Worm (Caenorhabditis elegans) whole organism, young adult: Measurements from ENCODE around the gene srab-21.

Source experiments
- B0035.1 ChIP-seq: sonication (generic microtip); optimal IDR thresholded peaks from 2 replicates; lab custom pipeline; 2016; ENCODE audit warnings: missing genetic modification characterization, mild to moderate bottlenecking, missing compliant biosample characterization, missing genotype, missing genetic modification reagents
- B0261.1 ChIP-seq: sonication (generic microtip); optimal IDR thresholded peaks from 2 replicates; lab custom pipeline; 2016; ENCODE audit warnings: mild to moderate bottlenecking, missing genetic modification characterization, moderate library complexity, missing compliant biosample characterization
- D2030.7 ChIP-seq: fragments of 200-800 bp; sonication (Bioruptor generic); IDR thresholded peaks from 2 replicates; pipeline ENCODE4 v1.3.6; 2022; ENCODE audit warnings: missing genetic modification reagents, missing genetic modification characterization, missing compliant biosample characterization
- F10E7.11 ChIP-seq: sonication (generic microtip); optimal IDR thresholded peaks from 2 replicates; lab custom pipeline; 2017; ENCODE audit warnings: mild to moderate bottlenecking, missing genetic modification characterization, moderate library complexity, missing compliant biosample characterization
- F57C9.4 ChIP-seq: sonication (generic microtip); optimal IDR thresholded peaks from 2 replicates; lab custom pipeline; 2017; ENCODE audit warnings: mild to moderate bottlenecking, missing genetic modification characterization, missing compliant biosample characterization
- T07F8.4 ChIP-seq: sonication (generic microtip); optimal IDR thresholded peaks from 2 replicates; lab custom pipeline; 2016; ENCODE audit warnings: mild to moderate bottlenecking, missing genetic modification characterization, moderate library complexity, missing compliant biosample characterization
- Y56A3A.18 ChIP-seq: fragments of 200-800 bp; sonication (Bioruptor generic); IDR thresholded peaks from 2 replicates; pipeline ENCODE4 v1.3.6; 2022; ENCODE audit warnings: missing genetic modification reagents, missing genetic modification characterization, missing compliant biosample characterization
- ama-1 ChIP-seq, 3 experiments: fragments of 150-350 bp in 1 of 3; sonication (generic microtip) in 2 of 3; optimal IDR thresholded peaks; 2 replicates each; lab custom pipeline; 2014 to 2018; ENCODE audit warnings: missing biosample characterization in 2 of 3, missing genetic modification characterization in 2 of 3, missing genetic modification reagents in 2 of 3
- aptf-2 ChIP-seq: fragments of 200-800 bp; sonication (Bioruptor generic); conservative IDR thresholded peaks from 2 replicates; pipeline ENCODE4 v1.3.6; 2022; ENCODE audit warnings: missing genetic modification reagents, missing genetic modification characterization, missing compliant biosample characterization
- athp-1 ChIP-seq: sonication (generic microtip); optimal IDR thresholded peaks from 2 replicates; lab custom pipeline; 2017; ENCODE audit warnings: mild to moderate bottlenecking, missing genetic modification characterization, missing compliant biosample characterization
- cebp-2 ChIP-seq: fragments of 200-800 bp; sonication (Bioruptor generic); IDR thresholded peaks from 2 replicates; pipeline ENCODE4 v1.3.6; 2022; ENCODE audit warnings: missing genetic modification characterization, missing compliant biosample characterization
- die-1 ChIP-seq: sonication (generic microtip); optimal IDR thresholded peaks from 2 replicates; lab custom pipeline; 2016; ENCODE audit warnings: missing genotype, mild to moderate bottlenecking, missing genetic modification characterization, missing compliant biosample characterization
- dpl-1 ChIP-seq: fragments of 150-350 bp; optimal IDR thresholded peaks from 2 replicates; lab custom pipeline; 2014; ENCODE audit warnings: missing biosample characterization, missing genetic modification reagents, missing genetic modification characterization
- fkh-3 ChIP-seq: sonication (generic microtip); optimal IDR thresholded peaks from 2 replicates; lab custom pipeline; 2016; ENCODE audit warnings: mild to moderate bottlenecking, missing genetic modification characterization, missing compliant biosample characterization
- hmg-1.2 ChIP-seq: fragments of 200-800 bp; sonication (Bioruptor generic); IDR thresholded peaks from 2 replicates; pipeline ENCODE4 v1.3.6; 2022; ENCODE audit warnings: missing genetic modification reagents, missing genetic modification characterization, missing compliant biosample characterization
- hsf-1 ChIP-seq: fragments of 200-800 bp; sonication (Bioruptor generic); IDR thresholded peaks from 2 replicates; pipeline ENCODE4 v1.3.6; 2022; ENCODE audit warnings: missing genetic modification reagents, missing genetic modification characterization, missing compliant biosample characterization
- lag-1 ChIP-seq: fragments of 200-800 bp; sonication (Bioruptor generic); IDR thresholded peaks from 2 replicates; pipeline ENCODE4 v1.3.6; 2022; ENCODE audit warnings: missing genetic modification reagents, missing genetic modification characterization, missing compliant biosample characterization
- lin-26 ChIP-seq: fragments of 200-800 bp; sonication (Bioruptor generic); IDR thresholded peaks from 2 replicates; pipeline ENCODE4 v1.3.6; 2022; ENCODE audit warnings: missing genetic modification reagents, missing genetic modification characterization, missing compliant biosample characterization
- lin-54 ChIP-seq: fragments of 200-800 bp; sonication (Bioruptor generic); optimal IDR thresholded peaks from 2 replicates; lab custom pipeline; 2018; ENCODE audit warnings: mild to moderate bottlenecking, missing genetic modification characterization, missing compliant biosample characterization
- madf-10 ChIP-seq: sonication (generic microtip); optimal IDR thresholded peaks from 2 replicates; lab custom pipeline; 2016; ENCODE audit warnings: mild to moderate bottlenecking, missing genetic modification characterization, missing compliant biosample characterization
- mes-4 ChIP-seq: sonication (generic microtip); optimal IDR thresholded peaks from 2 replicates; lab custom pipeline; 2016; ENCODE audit warnings: missing genotype, missing genetic modification characterization, missing compliant biosample characterization
- mxl-1 ChIP-seq: sonication (generic microtip); optimal IDR thresholded peaks from 2 replicates; lab custom pipeline; 2016; ENCODE audit warnings: missing genetic modification characterization, missing compliant biosample characterization
- nfyb-1 ChIP-seq: fragments of 200-800 bp; sonication (Bioruptor generic); IDR thresholded peaks from 2 replicates; pipeline ENCODE4 v1.3.6; 2022; ENCODE audit warnings: missing genetic modification reagents, missing genetic modification characterization, missing compliant biosample characterization
- nhr-120 ChIP-seq: fragments of 200-800 bp; sonication (Bioruptor generic); IDR thresholded peaks from 2 replicates; pipeline ENCODE4 v1.3.6; 2022; ENCODE audit warnings: missing genetic modification characterization, missing compliant biosample characterization
- nhr-179 ChIP-seq: sonication (generic microtip); optimal IDR thresholded peaks from 2 replicates; lab custom pipeline; 2016; ENCODE audit warnings: mild to moderate bottlenecking, missing genetic modification characterization, missing compliant biosample characterization
- nhr-27 ChIP-seq: fragments of 200-800 bp; sonication (Bioruptor generic); optimal IDR thresholded peaks from 2 replicates; lab custom pipeline; 2018; ENCODE audit warnings: mild to moderate bottlenecking, missing genetic modification characterization, moderate library complexity, missing compliant biosample characterization
- nhr-80 ChIP-seq: sonication (generic microtip); optimal IDR thresholded peaks from 2 replicates; lab custom pipeline; 2016; ENCODE audit warnings: missing genetic modification characterization, missing compliant biosample characterization
- nhr-90 ChIP-seq: sonication (generic microtip); optimal IDR thresholded peaks from 2 replicates; lab custom pipeline; 2016; ENCODE audit warnings: missing genotype, mild to moderate bottlenecking, missing genetic modification characterization, missing compliant biosample characterization
- rec-8 ChIP-seq, 2 experiments: sonication (generic microtip); optimal IDR thresholded peaks; 2 replicates each; lab custom pipeline; 2016; ENCODE audit warnings: mild to moderate bottlenecking in 2 of 2, missing genetic modification characterization in 2 of 2, missing genetic modification reagents in 2 of 2, missing genotype in 2 of 2, missing biosample characterization in 1 of 2, missing compliant biosample characterization in 1 of 2, moderate library complexity in 1 of 2
- rpc-1 ChIP-seq, 2 experiments: fragments of 150-350 bp in 1 of 2; sonication (generic microtip) in 1 of 2; optimal IDR thresholded peaks; 2 replicates each; lab custom pipeline; 2014 to 2018; ENCODE audit warnings: missing biosample characterization in 1 of 2, missing genetic modification characterization in 1 of 2, missing genetic modification reagents in 1 of 2, missing genotype in 1 of 2
- snpc-1.3 ChIP-seq: sonication (generic microtip); optimal IDR thresholded peaks from 2 replicates; lab custom pipeline; 2017; ENCODE audit warnings: missing genetic modification characterization, mild to moderate bottlenecking, missing compliant biosample characterization, antibody characterized with exemption, moderate library complexity, missing genotype, missing genetic modification reagents; ENCODE audit not compliant: insufficient read depth
- snpc-3.4 ChIP-seq: sonication (generic microtip); optimal IDR thresholded peaks from 2 replicates; lab custom pipeline; 2017; ENCODE audit warnings: missing genetic modification characterization, mild to moderate bottlenecking, missing compliant biosample characterization, antibody characterized with exemption, moderate library complexity, missing genotype, missing genetic modification reagents
- snpc-4 ChIP-seq, 5 experiments: fragments of 150-350 bp in 1 of 5; sonication (generic microtip) in 4 of 5; optimal IDR thresholded peaks; 2 replicates each; lab custom pipeline; 2014 to 2018; ENCODE audit warnings: missing genetic modification characterization in 5 of 5, missing biosample characterization in 3 of 5, antibody characterized with exemption in 2 of 5, mild to moderate bottlenecking in 2 of 5, missing compliant biosample characterization in 2 of 5, missing genotype in 2 of 5, moderate library complexity in 2 of 5, missing genetic modification reagents in 1 of 5
- sptf-2 ChIP-seq: fragments of 200-800 bp; sonication (Bioruptor generic); optimal IDR thresholded peaks from 2 replicates; lab custom pipeline; 2018; ENCODE audit warnings: mild to moderate bottlenecking, missing genetic modification characterization, missing compliant biosample characterization
- tbp1 ChIP-seq: fragments of 200-800 bp; sonication (Bioruptor generic); optimal IDR thresholded peaks from 2 replicates; lab custom pipeline; 2018; ENCODE audit warnings: mild to moderate bottlenecking, missing genetic modification characterization, missing compliant biosample characterization
- tbx-9 ChIP-seq: sonication (generic microtip); optimal IDR thresholded peaks from 2 replicates; lab custom pipeline; 2016; ENCODE audit warnings: borderline replicate concordance, missing genetic modification characterization, inconsistent platforms, missing compliant biosample characterization
- unc-62 ChIP-seq: fragments of 150-350 bp; optimal IDR thresholded peaks from 2 replicates; lab custom pipeline; 2014; ENCODE audit warnings: missing biosample characterization, missing genetic modification reagents, missing genetic modification characterization
- ztf-18 ChIP-seq: sonication (generic microtip); optimal IDR thresholded peaks from 2 replicates; lab custom pipeline; 2016; ENCODE audit warnings: missing genotype, mild to moderate bottlenecking, missing genetic modification characterization, missing compliant biosample characterization
- ztf-25 ChIP-seq: fragments of 200-800 bp; sonication (Bioruptor generic); IDR thresholded peaks from 2 replicates; pipeline ENCODE4 v1.3.6; 2022; ENCODE audit warnings: missing genetic modification reagents, missing genetic modification characterization, missing compliant biosample characterization
- ztf-3 ChIP-seq: fragments of 200-800 bp; sonication (Bioruptor generic); optimal IDR thresholded peaks from 2 replicates; lab custom pipeline; 2018; ENCODE audit warnings: mild to moderate bottlenecking, missing genetic modification characterization, missing compliant biosample characterization

srab-21 gene

ce11 chrV:3459919-3460318 lies 35.7 kb upstream of the srab-21 start, which contains the start of gene slc-28.2:
TSS of gene slc-28.2 (plus strand) at chrV:3460219.
- TF ChIP-seq nhr-27 (no peak), ztf-3 (GFP tag; lab: Kevin White, UChicago) (no peak), mes-4 (tag; lab: Kevin White, UChicago) (no peak), F57C9.4 (tag; lab: Kevin White, UChicago) (no peak), lag-1 (GFP tag; lab: Robert Waterston, UW) (no peak), cebp-2 (GFP tag; lab: Robert Waterston, UW) (no peak), athp-1 (tag; lab: Kevin White, UChicago) (no peak)

DNA sequence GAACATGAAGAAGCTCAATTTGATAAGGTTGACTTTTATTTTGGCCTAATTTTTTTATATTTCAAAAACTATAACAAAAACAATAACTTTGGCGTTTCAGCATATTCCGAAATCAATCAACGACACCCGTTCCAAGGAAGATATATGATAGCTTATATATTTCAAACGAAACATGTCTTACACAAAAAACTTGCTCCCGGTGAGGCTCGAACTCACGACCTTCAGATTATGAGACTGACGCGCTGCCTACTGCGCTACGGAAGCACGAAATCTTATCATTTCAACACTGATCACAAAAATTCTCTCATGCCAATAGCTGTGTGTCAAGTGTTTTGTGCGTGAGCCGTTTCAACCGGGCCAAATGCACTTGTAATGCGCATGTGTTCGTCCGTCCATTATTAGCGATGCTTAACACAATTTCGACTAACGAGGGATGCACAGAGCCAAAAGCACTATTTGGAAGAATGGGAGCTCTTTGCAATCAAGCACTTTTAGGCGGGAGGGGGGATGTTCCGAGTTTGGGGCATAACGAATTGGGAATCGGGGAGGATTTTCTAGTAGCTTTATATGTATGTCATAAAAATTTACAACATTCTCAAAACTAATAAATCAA lies 31.0 kb upstream of the srab-21 start:
- peak; percentile 10; the same call in 1 of the 2 replicates for TF ChIP-seq D2030.7 (GFP tag; lab: Robert Waterston, UW)
- TF ChIP-seq madf-10 (tag; lab: Kevin White, UChicago): peak; percentile 31
- TF ChIP-seq F57C9.4 (tag; lab: Kevin White, UChicago): no peak
- peak; percentile 77 for TF ChIP-seq rpc-1 (optimal IDR thresholded peaks at IDR 0.05; lab: Kevin White, UChicago)
- TF ChIP-seq rpc-1 (tag; optimal IDR thresholded peaks at IDR 0.05; lab: Kevin White, UChicago): peak; percentile 82
- no peak for TF ChIP-seq nhr-120
- no peak for TF ChIP-seq ztf-25
- TF ChIP-seq ztf-3 (GFP tag; lab: Kevin White, UChicago): no peak
- TF ChIP-seq athp-1 (tag; lab: Kevin White, UChicago): no peak
- TF ChIP-seq die-1 (tag; lab: Kevin White, UChicago): peak; percentile 43
- peak; percentile 84 for TF ChIP-seq tbp1 (GFP tag; lab: Kevin White, UChicago)
- TF ChIP-seq nhr-90 (tag; lab: Kevin White, UChicago): peak; percentile 53
- no peak for TF ChIP-seq lag-1 (GFP tag; lab: Robert Waterston, UW)
- TF ChIP-seq rec-8 (tag; optimal IDR thresholded peaks at IDR 0.05; lab: Kevin White, UChicago): peak; percentile 44 to 65
- TF ChIP-seq hsf-1 (GFP tag; lab: Robert Waterston, UW): no peak
- TF ChIP-seq lin-54 (GFP tag; lab: Kevin White, UChicago): peak; percentile 9
- no peak for TF ChIP-seq dpl-1 (GFP tag; lab: Kevin White, UChicago)
- TF ChIP-seq B0035.1 (tag; lab: Kevin White, UChicago): no peak
- no peak for TF ChIP-seq ztf-18
- TF ChIP-seq F10E7.11 (tag; lab: Kevin White, UChicago): no peak
- TF ChIP-seq lin-26: peak; percentile 82
- TF ChIP-seq snpc-3.4: peak; percentile 37
- no peak for TF ChIP-seq snpc-4 (GFP tag; optimal IDR thresholded peaks at IDR 0.05; lab: Kevin White, UChicago)
- TF ChIP-seq snpc-4 (tag; optimal IDR thresholded peaks at IDR 0.05; lab: Kevin White, UChicago): peak in 1 of 4 experiments; percentile 7
- no peak for TF ChIP-seq nhr-179 (tag; lab: Kevin White, UChicago)
- 0 out of 2 replicates have a peak, but pooled peaks have one; percentile 21 for TF ChIP-seq Y56A3A.18
- no peak for TF ChIP-seq ama-1 (optimal IDR thresholded peaks at IDR 0.05; lab: Kevin White, UChicago)
- TF ChIP-seq ama-1 (GFP tag; optimal IDR thresholded peaks at IDR 0.05; lab: Kevin White, UChicago): peak in 1 of 2 experiments; percentile 40
- TF ChIP-seq mxl-1 (tag; lab: Kevin White, UChicago): peak; percentile 44
- TF ChIP-seq sptf-2 (GFP tag; lab: Kevin White, UChicago): no peak
- TF ChIP-seq aptf-2 (GFP tag; lab: Robert Waterston, UW): no peak
- peak; percentile 64 for TF ChIP-seq B0261.1 (tag; lab: Kevin White, UChicago)
- TF ChIP-seq nfyb-1 (GFP tag; lab: Robert Waterston, UW): 0 out of 2 replicates have a peak, but pooled peaks have one; percentile 56
- no peak for TF ChIP-seq unc-62 (GFP tag; lab: Kevin White, UChicago)
- no peak for TF ChIP-seq T07F8.4 (tag; lab: Kevin White, UChicago)
- TF ChIP-seq snpc-1.3 (tag; lab: Kevin White, UChicago): no peak
- no peak for TF ChIP-seq fkh-3 (tag; lab: Kevin White, UChicago)
- TF ChIP-seq nhr-80 (tag; lab: Kevin White, UChicago): no peak
- TF ChIP-seq hmg-1.2 (GFP tag; lab: Robert Waterston, UW): peak; percentile 10; the same call in 1 of the 2 replicates
- TF ChIP-seq tbx-9 (tag; lab: Kevin White, UChicago): no peak
